Fruit fly (Drosophila melanogaster) whole organism, wandering third instar larva: ENCODE measurements around the gene CG42813.

ENCODE experiments used
- Abd-B ChIP-seq: fragments of >200 bp; optimal IDR thresholded peaks from 2 replicates; lab custom pipeline; 2017; ENCODE audit warnings: missing biosample characterization, missing genetic modification characterization
- CG32264 ChIP-seq: fragments of 200-800 bp; sonication (Bioruptor generic); optimal IDR thresholded peaks from 2 replicates; lab custom pipeline; 2016; ENCODE audit warnings: missing biosample characterization, missing genetic modification characterization
- CG9705 ChIP-seq: fragments of 200-800 bp; sonication (Bioruptor generic); optimal IDR thresholded peaks from 2 replicates; lab custom pipeline; 2018; ENCODE audit warnings: missing biosample characterization, mild to moderate bottlenecking, missing genetic modification characterization
- Dfd ChIP-seq: fragments of >200 bp; optimal IDR thresholded peaks from 2 replicates; lab custom pipeline; 2017; ENCODE audit warnings: missing biosample characterization, missing genetic modification characterization
- Vsx2 ChIP-seq: fragments of 200-300, 225-300 bp; sonication (Bioruptor generic); optimal IDR thresholded peaks from 2 replicates; lab custom pipeline; 2018; ENCODE audit warnings: missing biosample characterization, missing genetic modification characterization; ENCODE audit not compliant: partially characterized antibody
- dsf ChIP-seq: sonication (Bioruptor generic); optimal IDR thresholded peaks from 2 replicates; lab custom pipeline; 2016; ENCODE audit warnings: missing biosample characterization, missing genetic modification characterization, borderline replicate concordance
- h ChIP-seq: fragments of 200-800 bp; sonication (Bioruptor generic); optimal IDR thresholded peaks from 3 replicates; lab custom pipeline; 2016; ENCODE audit warnings: missing biosample characterization, mild to moderate bottlenecking, missing genetic modification characterization
- jim ChIP-seq: fragments of 175-275, 200-325 bp; sonication (Bioruptor generic); optimal IDR thresholded peaks from 2 replicates; lab custom pipeline; 2016; ENCODE audit warnings: missing biosample characterization, mild to moderate bottlenecking, missing genetic modification characterization
- lola ChIP-seq: fragments of >200 bp; optimal IDR thresholded peaks from 2 replicates; lab custom pipeline; 2017; ENCODE audit warnings: missing biosample characterization, missing genetic modification characterization
- pan ChIP-seq: fragments of >200 bp; optimal IDR thresholded peaks from 2 replicates; lab custom pipeline; 2017
- psq ChIP-seq: fragments of 200-800 bp; sonication (Bioruptor generic); optimal IDR thresholded peaks from 3 replicates; lab custom pipeline; 2017; ENCODE audit warnings: missing biosample characterization, mild to moderate bottlenecking, missing genetic modification characterization, moderate library complexity

- TF ChIP-seq Vsx2 (GFP tag; lab: Kevin White, UChicago) (no peak), Dfd (GFP tag; lab: Kevin White, UChicago) (no peak), h (GFP tag; lab: Kevin White, UChicago) (no peak), psq (GFP tag; lab: Kevin White, UChicago) (no peak), pan (lab: Kevin White, UChicago) (no peak), CG32264 (GFP tag; lab: Kevin White, UChicago) (no peak), jim (GFP tag; lab: Kevin White, UChicago) (no peak), CG9705 (no peak), lola (no peak), dsf (GFP tag; lab: Kevin White, UChicago) (no peak), Abd-B (GFP tag; lab: Kevin White, UChicago) (no peak)
Observed at dm6 chr3R:27178546-27179375, 49.6 kb downstream of the CG42813 start.
